Worm (Caenorhabditis elegans) whole organism, L2 larva: ENCODE data around the gene F09F9.5.

ENCODE experiments used
- elt-1 ChIP-seq: fragments of 150-350 bp; optimal IDR thresholded peaks from 2 replicates; lab custom pipeline; 2014; ENCODE audit warnings: missing biosample characterization, missing genetic modification characterization
- gmeb-1 ChIP-seq: fragments of 150-350 bp; optimal IDR thresholded peaks from 2 replicates; lab custom pipeline; 2014; ENCODE audit warnings: missing biosample characterization, missing genetic modification characterization
- peb-1 ChIP-seq: fragments of 150-350 bp; optimal IDR thresholded peaks from 2 replicates; lab custom pipeline; 2014; ENCODE audit warnings: missing biosample characterization, missing genetic modification characterization
- unc-62 ChIP-seq: fragments of 150-350 bp; optimal IDR thresholded peaks from 2 replicates; lab custom pipeline; 2014; ENCODE audit warnings: missing biosample characterization, missing genetic modification reagents, missing genetic modification characterization

DNA sequence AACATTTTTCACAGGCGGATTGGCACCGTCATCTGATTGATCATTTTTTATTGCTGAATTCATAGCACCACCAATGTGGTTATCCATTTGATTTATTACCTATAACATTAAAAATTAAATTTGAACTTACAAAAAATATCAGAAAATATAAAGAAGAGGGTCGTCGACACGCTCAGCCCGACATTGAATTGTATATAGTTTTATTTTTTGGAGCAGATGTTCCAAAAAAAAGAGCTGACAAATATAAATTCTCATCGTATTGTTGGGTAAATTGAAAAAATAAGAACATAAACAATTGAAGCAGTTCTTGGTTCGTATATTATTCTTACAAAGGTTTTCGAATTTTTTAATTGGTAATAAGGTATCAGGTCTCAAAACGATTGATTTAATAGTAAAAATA is 13.3 kb upstream of the F09F9.5 start, which contains the start of gene R02E4.1:
- TF ChIP-seq gmeb-1 (tag; lab: Kevin White, UChicago) (no peak), unc-62 (no peak), peb-1 (tag; lab: Kevin White, UChicago) (no peak), elt-1 (no peak)
